Worm (Caenorhabditis elegans) whole organism, L4 larva: ENCODE data around the gene C48B4.8.

ENCODE experiments used
- D1046.2 ChIP-seq: fragments of 200-800 bp; sonication (Bioruptor generic); IDR thresholded peaks from 2 replicates; pipeline ENCODE4 v1.3.6; 2022; ENCODE audit warnings: missing genetic modification characterization, missing compliant biosample characterization
- F10B5.3 ChIP-seq: sonication (generic microtip); optimal IDR thresholded peaks from 2 replicates; lab custom pipeline; 2016; ENCODE audit warnings: mild to moderate bottlenecking, missing genetic modification characterization, missing compliant biosample characterization
- F26F4.8 ChIP-seq: fragments of 200-800 bp; sonication (Bioruptor generic); conservative IDR thresholded peaks from 2 replicates; pipeline ENCODE4 v1.3.6; 2022; ENCODE audit warnings: missing genetic modification characterization, missing compliant biosample characterization
- F37D6.2 ChIP-seq: sonication (generic microtip); optimal IDR thresholded peaks from 2 replicates; lab custom pipeline; 2016; ENCODE audit warnings: mild to moderate bottlenecking, missing genetic modification characterization, missing compliant biosample characterization
- F44E2.7 ChIP-seq: fragments of 200-800 bp; sonication (Bioruptor generic); IDR thresholded peaks from 2 replicates; pipeline ENCODE4 v2.1.2; 2022; ENCODE audit warnings: missing genetic modification characterization, missing compliant biosample characterization
- F49E8.2 ChIP-seq: sonication (generic microtip); optimal IDR thresholded peaks from 2 replicates; lab custom pipeline; 2016; ENCODE audit warnings: missing compliant biosample characterization, mild to moderate bottlenecking, missing genetic modification characterization, borderline replicate concordance
- T20F7.1 ChIP-seq: fragments of 200-800 bp; sonication (Bioruptor generic); optimal IDR thresholded peaks from 2 replicates; lab custom pipeline; 2018; ENCODE audit warnings: mild to moderate bottlenecking, missing genetic modification characterization, missing compliant biosample characterization
- Y48G9A.11 ChIP-seq: fragments of 200-800 bp; sonication (Bioruptor generic); IDR thresholded peaks from 2 replicates; pipeline ENCODE4 v1.3.6; 2022; ENCODE audit warnings: missing genetic modification reagents, missing genetic modification characterization, missing compliant biosample characterization
- aha-1 ChIP-seq: fragments of 150-350 bp; peaks from one replicate; lab custom pipeline; 2014; ENCODE audit warnings: missing biosample characterization, missing genetic modification characterization
- aly-2 ChIP-seq: sonication (generic microtip); optimal IDR thresholded peaks from 2 replicates; lab custom pipeline; 2018; ENCODE audit warnings: missing biosample characterization, missing genetic modification characterization
- arid-1 ChIP-seq: fragments of 200-800 bp; sonication (Bioruptor generic); conservative IDR thresholded peaks from 2 replicates; pipeline ENCODE4 v1.3.6; 2022; ENCODE audit warnings: missing genetic modification reagents, missing genetic modification characterization, missing compliant biosample characterization
- attf-4 ChIP-seq: sonication (generic microtip); optimal IDR thresholded peaks from 3 replicates; lab custom pipeline; 2017; ENCODE audit warnings: missing biosample characterization, missing genetic modification characterization
- ceh-20 ChIP-seq: fragments of 200-800 bp; sonication (Bioruptor generic); IDR thresholded peaks from 2 replicates; pipeline ENCODE4 v1.3.6; 2022; ENCODE audit warnings: missing genetic modification reagents, missing genetic modification characterization, missing compliant biosample characterization
- ceh-44 ChIP-seq: fragments of 200-800 bp; sonication (Bioruptor generic); IDR thresholded peaks from 2 replicates; pipeline ENCODE4 v1.3.6; 2022; ENCODE audit warnings: missing genetic modification reagents, missing genetic modification characterization, missing compliant biosample characterization
- ceh-62 ChIP-seq: sonication (generic microtip); optimal IDR thresholded peaks from 2 replicates; lab custom pipeline; 2017; ENCODE audit warnings: missing biosample characterization, missing genetic modification characterization
- cey-2 ChIP-seq: sonication (generic microtip); optimal IDR thresholded peaks from 3 replicates; lab custom pipeline; 2017; ENCODE audit warnings: missing genetic modification characterization, mild to moderate bottlenecking, missing compliant biosample characterization, antibody characterized with exemption, borderline replicate concordance; ENCODE audit not compliant: insufficient read depth
- daf-16 ChIP-seq, 3 experiments: sonication (generic microtip); optimal IDR thresholded peaks; 2 replicates each; lab custom pipeline; 2016 to 2017; ENCODE audit warnings: missing genetic modification characterization in 3 of 3, missing genetic modification reagents in 3 of 3, mild to moderate bottlenecking in 2 of 3, missing compliant biosample characterization in 2 of 3, missing biosample characterization in 1 of 3, moderate library complexity in 1 of 3
- dmd-8 ChIP-seq: fragments of 200-800 bp; sonication (Bioruptor generic); IDR thresholded peaks from 2 replicates; pipeline ENCODE4 v1.3.6; 2022; ENCODE audit warnings: missing genetic modification characterization, missing compliant biosample characterization
- duxl-1 ChIP-seq: sonication (generic microtip); optimal IDR thresholded peaks from 2 replicates; lab custom pipeline; 2016; ENCODE audit warnings: mild to moderate bottlenecking, missing genetic modification characterization, moderate library complexity, missing compliant biosample characterization; ENCODE audit not compliant: poor library complexity
- dve-1 ChIP-seq: sonication (generic microtip); optimal IDR thresholded peaks from 2 replicates; lab custom pipeline; 2017; ENCODE audit warnings: antibody characterized with exemption, mild to moderate bottlenecking, missing genetic modification characterization, missing compliant biosample characterization; ENCODE audit not compliant: insufficient read depth
- fkh-10 ChIP-seq: fragments of 150-350 bp; optimal IDR thresholded peaks from 2 replicates; lab custom pipeline; 2014; ENCODE audit warnings: missing biosample characterization, missing genetic modification reagents, missing genetic modification characterization
- fos-1 ChIP-seq: fragments of 150-350 bp; optimal IDR thresholded peaks from 2 replicates; lab custom pipeline; 2014; ENCODE audit warnings: missing biosample characterization, missing genetic modification characterization
- gei-8 ChIP-seq: fragments of 200-800 bp; sonication (Bioruptor generic); optimal IDR thresholded peaks from 2 replicates; lab custom pipeline; 2018; ENCODE audit warnings: mild to moderate bottlenecking, missing genetic modification characterization, missing compliant biosample characterization
- hlh-30 ChIP-seq: sonication (generic microtip); optimal IDR thresholded peaks from 2 replicates; lab custom pipeline; 2017; ENCODE audit warnings: antibody characterized with exemption, mild to moderate bottlenecking, missing genetic modification characterization, missing compliant biosample characterization; ENCODE audit not compliant: insufficient read depth
- hmg-1.1 ChIP-seq: fragments of 200-800 bp; sonication (Bioruptor generic); IDR thresholded peaks from 2 replicates; pipeline ENCODE4 v1.3.6; 2022; ENCODE audit warnings: missing genetic modification reagents, missing genetic modification characterization, missing compliant biosample characterization
- lim-7 ChIP-seq: fragments of 200-800 bp; sonication (Bioruptor generic); IDR thresholded peaks from 2 replicates; pipeline ENCODE4 v1.3.6; 2022; ENCODE audit warnings: missing genetic modification characterization, missing compliant biosample characterization
- lin-1 ChIP-seq: fragments of 200-800 bp; sonication (Bioruptor generic); IDR thresholded peaks from 2 replicates; pipeline ENCODE4 v1.3.6; 2022; ENCODE audit warnings: missing genetic modification reagents, missing genetic modification characterization, missing compliant biosample characterization
- lin-29 ChIP-seq: fragments of 200-800 bp; sonication (Bioruptor generic); IDR thresholded peaks from 2 replicates; pipeline ENCODE4 v1.3.6; 2022; ENCODE audit warnings: missing genetic modification reagents, missing genetic modification characterization, missing compliant biosample characterization
- lin-38 ChIP-seq: fragments of 200-800 bp; sonication (Bioruptor generic); IDR thresholded peaks from 2 replicates; pipeline ENCODE4 v1.3.6; 2022; ENCODE audit warnings: missing genetic modification reagents, missing genetic modification characterization, missing compliant biosample characterization
- madf-5 ChIP-seq, 2 experiments: fragments of 200-800 bp; sonication (Bioruptor generic); IDR thresholded peaks; 2 replicates each; pipeline ENCODE4 v1.3.6; 2022; ENCODE audit warnings: missing compliant biosample characterization in 2 of 2, missing genetic modification characterization in 2 of 2
- madf-9 ChIP-seq: fragments of 200-800 bp; sonication (Bioruptor generic); conservative IDR thresholded peaks from 2 replicates; pipeline ENCODE4 v1.3.6; 2022; ENCODE audit warnings: missing genetic modification reagents, missing genetic modification characterization, missing compliant biosample characterization
- mdl-1 ChIP-seq, 2 experiments: fragments of 150-350 bp in 1 of 2; sonication (generic microtip) in 1 of 2; optimal IDR thresholded peaks; 2 replicates each; lab custom pipeline; 2014 to 2017; ENCODE audit warnings: missing biosample characterization in 2 of 2, missing genetic modification characterization in 2 of 2
- mdt-29 ChIP-seq: fragments of 200-800 bp; sonication (Bioruptor generic); IDR thresholded peaks from 2 replicates; pipeline ENCODE4 v1.3.6; 2022; ENCODE audit warnings: missing genetic modification reagents, missing genetic modification characterization, missing compliant biosample characterization
- mxl-2 ChIP-seq: fragments of 200-800 bp; sonication (Bioruptor generic); conservative IDR thresholded peaks from 2 replicates; pipeline ENCODE4 v1.3.6; 2022; ENCODE audit warnings: missing genetic modification reagents, missing genetic modification characterization, missing compliant biosample characterization
- nhr-102 ChIP-seq: sonication (generic microtip); optimal IDR thresholded peaks from 2 replicates; lab custom pipeline; 2016; ENCODE audit warnings: mild to moderate bottlenecking, missing genetic modification characterization, moderate library complexity, missing compliant biosample characterization
- nhr-11 ChIP-seq: fragments of 150-350 bp; optimal IDR thresholded peaks from 2 replicates; lab custom pipeline; 2014; ENCODE audit warnings: missing biosample characterization, missing genetic modification characterization
- nhr-111 ChIP-seq: fragments of 200-800 bp; sonication (Bioruptor generic); optimal IDR thresholded peaks from 2 replicates; lab custom pipeline; 2018; ENCODE audit warnings: mild to moderate bottlenecking, missing genetic modification characterization, missing compliant biosample characterization
- nhr-237 ChIP-seq: sonication (generic microtip); optimal IDR thresholded peaks from 2 replicates; lab custom pipeline; 2017; ENCODE audit warnings: missing biosample characterization, missing genetic modification characterization
- nhr-25 ChIP-seq: sonication (generic microtip); optimal IDR thresholded peaks from 2 replicates; lab custom pipeline; 2017; ENCODE audit warnings: missing genetic modification characterization, mild to moderate bottlenecking, missing compliant biosample characterization, antibody characterized with exemption, moderate library complexity, borderline replicate concordance; ENCODE audit not compliant: insufficient read depth
- nhr-48 ChIP-seq: sonication (generic microtip); optimal IDR thresholded peaks from 2 replicates; lab custom pipeline; 2016; ENCODE audit warnings: mild to moderate bottlenecking, missing genetic modification characterization, missing compliant biosample characterization
- nhr-77 ChIP-seq: fragments of 150-350 bp; optimal IDR thresholded peaks from 2 replicates; lab custom pipeline; 2014; ENCODE audit warnings: missing biosample characterization, missing genetic modification characterization
- php-3 ChIP-seq: fragments of 200-800 bp; sonication (Bioruptor generic); IDR thresholded peaks from 2 replicates; pipeline ENCODE4 v1.3.6; 2022; ENCODE audit warnings: missing genetic modification reagents, missing genetic modification characterization, missing compliant biosample characterization
- sdz-12 ChIP-seq: fragments of 200-800 bp; sonication (Bioruptor generic); optimal IDR thresholded peaks from 2 replicates; lab custom pipeline; 2018; ENCODE audit warnings: mild to moderate bottlenecking, missing genetic modification characterization, missing compliant biosample characterization
- skn-1 ChIP-seq: fragments of 150-350 bp; optimal IDR thresholded peaks from 2 replicates; lab custom pipeline; 2014; ENCODE audit warnings: missing biosample characterization, missing genetic modification characterization
- unc-130 ChIP-seq: sonication (generic microtip); optimal IDR thresholded peaks from 2 replicates; lab custom pipeline; 2016; ENCODE audit warnings: missing genetic modification reagents, missing genetic modification characterization, missing compliant biosample characterization
- zag-1 ChIP-seq: fragments of 150-350 bp; optimal IDR thresholded peaks from 2 replicates; lab custom pipeline; 2014; ENCODE audit warnings: missing biosample characterization, missing genetic modification characterization
- zfp-3 ChIP-seq: fragments of 200-800 bp; sonication (Bioruptor generic); conservative IDR thresholded peaks from 2 replicates; pipeline ENCODE4 v1.3.6; 2022; ENCODE audit warnings: missing genetic modification reagents, missing genetic modification characterization, missing compliant biosample characterization
- ztf-11 ChIP-seq: fragments of 150-350 bp; optimal IDR thresholded peaks from 2 replicates; lab custom pipeline; 2014; ENCODE audit warnings: missing biosample characterization, missing genetic modification characterization
- ztf-7 ChIP-seq: fragments of 150-350 bp; optimal IDR thresholded peaks from 2 replicates; lab custom pipeline; 2014; ENCODE audit warnings: missing biosample characterization, missing genetic modification characterization

The C48B4.8 gene

ce11 chrIII:9546016-9546659, 14.9 kb downstream of the C48B4.8 start, which contains the start of gene unc-16 (continued):
- TF ChIP-seq daf-16 (GFP tag; optimal IDR thresholded peaks at IDR 0.05; lab: Kevin White, UChicago) (peak in 1 of 2 experiments; percentile 28), daf-16 (tag; optimal IDR thresholded peaks at IDR 0.05; lab: Kevin White, UChicago) (peak; percentile 79), attf-4 (tag; lab: Kevin White, UChicago) (no peak), ceh-44 (GFP tag; lab: Robert Waterston, UW) (peak; percentile 36; the same call in 1 of the 2 replicates), nhr-102 (tag; lab: Kevin White, UChicago) (peak; percentile 51), zag-1 (tag; lab: Kevin White, UChicago) (no peak), hlh-30 (peak; percentile 98), F26F4.8 (GFP tag; lab: Robert Waterston, UW) (no peak), nhr-237 (tag; lab: Kevin White, UChicago) (no peak), nhr-48 (peak; percentile 45), ztf-7 (tag; lab: Kevin White, UChicago) (peak; percentile 38), fkh-10 (GFP tag; lab: Kevin White, UChicago) (peak; percentile 91), aha-1 (tag; lab: Kevin White, UChicago) (peak; percentile 98), nhr-111 (GFP tag; lab: Kevin White, UChicago) (no peak), F49E8.2 (tag; lab: Kevin White, UChicago) (no peak), mdt-29 (GFP tag; lab: Robert Waterston, UW) (0 out of 2 replicates have a peak, but pooled peaks have one; percentile 54), nhr-25 (tag; lab: Kevin White, UChicago) (peak; percentile 75), lin-38 (GFP tag; lab: Robert Waterston, UW) (peak; percentile 90), arid-1 (GFP tag; lab: Robert Waterston, UW) (peak; percentile 50; the same call in 1 of the 2 replicates), D1046.2 (no peak), duxl-1 (tag; lab: Kevin White, UChicago) (peak; percentile 67), gei-8 (GFP tag; lab: Kevin White, UChicago) (no peak), Y48G9A.11 (GFP tag; lab: Robert Waterston, UW) (no peak), F37D6.2 (tag; lab: Kevin White, UChicago) (peak; percentile 77), lin-29 (GFP tag; lab: Robert Waterston, UW) (0 out of 2 replicates have a peak, but pooled peaks have one; percentile 19), madf-9 (0 out of 2 replicates have a peak, but pooled peaks have one; percentile 21), madf-5 (GFP tag; IDR thresholded peaks at IDR 0.05; lab: Robert Waterston, UW) (no peak), php-3 (no peak), F10B5.3 (tag; lab: Kevin White, UChicago) (peak; percentile 20), aly-2 (tag; lab: Kevin White, UChicago) (no peak), fos-1 (no peak), nhr-77 (tag; lab: Kevin White, UChicago) (peak; percentile 50), ztf-11 (no peak), hmg-1.1 (peak; percentile 93), ceh-62 (tag; lab: Kevin White, UChicago) (no peak), sdz-12 (GFP tag; lab: Kevin White, UChicago) (no peak), lin-1 (GFP tag; lab: Robert Waterston, UW) (no peak), unc-130 (GFP tag; lab: Kevin White, UChicago) (no peak), dve-1 (tag; lab: Kevin White, UChicago) (peak; percentile 80), lim-7 (GFP tag; lab: Robert Waterston, UW) (no peak), skn-1 (tag; lab: Kevin White, UChicago) (no peak), T20F7.1 (GFP tag; lab: Kevin White, UChicago) (peak; percentile 82), zfp-3 (no peak), dmd-8 (GFP tag; lab: Robert Waterston, UW) (no peak), nhr-11 (tag; lab: Kevin White, UChicago) (peak; percentile 71), ceh-20 (GFP tag; lab: Robert Waterston, UW) (peak; percentile 95; the same call in 1 of the 2 replicates), cey-2 (tag; lab: Kevin White, UChicago) (no peak), mxl-2 (GFP tag; lab: Robert Waterston, UW) (peak; percentile 77), F44E2.7 (no peak), mdl-1 (tag; optimal IDR thresholded peaks at IDR 0.05; lab: Kevin White, UChicago) (peak; percentile 83 to 97)
